Fruit fly (Drosophila melanogaster) whole organism, embryonic: ENCODE data around the gene CG31999.

Experiments
- Abd-B ChIP-seq: fragments of 200-800 bp; sonication (Bioruptor generic); optimal IDR thresholded peaks from 2 replicates; lab custom pipeline; 2018; ENCODE audit warnings: missing biosample characterization, mild to moderate bottlenecking, missing genetic modification characterization, moderate library complexity
- CG14014 ChIP-seq: fragments of 200-800 bp; sonication (Bioruptor generic); IDR thresholded peaks from 2 replicates; pipeline ENCODE4 v1.3.6; 2022; ENCODE audit warnings: missing biosample characterization, missing genetic modification characterization
- CG9797 ChIP-seq: fragments of 200-800 bp; sonication (Bioruptor generic); optimal IDR thresholded peaks from 3 replicates; lab custom pipeline; 2018; ENCODE audit warnings: missing biosample characterization, mild to moderate bottlenecking, missing genetic modification characterization
- Dip2 ChIP-seq: fragments of 200-800 bp; sonication (Bioruptor generic); IDR thresholded peaks from 2 replicates; pipeline ENCODE4 v1.3.6; 2022; ENCODE audit warnings: missing biosample characterization, missing genetic modification characterization
- knrl ChIP-seq: fragments of 200-800 bp; sonication (Bioruptor generic); IDR thresholded peaks from 3 replicates; pipeline ENCODE4 v1.3.6; 2022; ENCODE audit warnings: missing biosample characterization, missing genetic modification characterization; ENCODE audit not compliant: partially characterized antibody

- TF ChIP-seq Abd-B = no peak
- no peak for TF ChIP-seq knrl
- TF ChIP-seq CG9797 (GFP tag; lab: Kevin White, UChicago) = no peak
- TF ChIP-seq CG14014 (GFP tag; lab: Robert Waterston, UW) = no peak
- TF ChIP-seq Dip2 = no peak
Observed at dm6 chr4:180780-181179, 46.8 kb downstream of the CG31999 start.
